Fruit fly (Drosophila melanogaster) S2 (cell line): ENCODE results near the gene Rca1.

ENCODE experiments used
- CG8478 ChIP-seq: fragments of >200 bp; optimal IDR thresholded peaks from 2 replicates; lab custom pipeline; 2018
- CTCF ChIP-seq, 2 experiments: fragments of >200 bp; optimal IDR thresholded peaks; 2 replicates each; lab custom pipeline; 2018

- TF ChIP-seq CG8478 (lab: Kevin White, UChicago): no peak
- no peak for TF ChIP-seq CTCF (optimal IDR thresholded peaks at IDR 0.05; lab: Kevin White, UChicago)
Measured at dm6 chr2L:6841349-6841748, 10.8 kb upstream of the Rca1 start.
